Worm (Caenorhabditis elegans): ENCODE results near the gene cgr-1.

DNA sequence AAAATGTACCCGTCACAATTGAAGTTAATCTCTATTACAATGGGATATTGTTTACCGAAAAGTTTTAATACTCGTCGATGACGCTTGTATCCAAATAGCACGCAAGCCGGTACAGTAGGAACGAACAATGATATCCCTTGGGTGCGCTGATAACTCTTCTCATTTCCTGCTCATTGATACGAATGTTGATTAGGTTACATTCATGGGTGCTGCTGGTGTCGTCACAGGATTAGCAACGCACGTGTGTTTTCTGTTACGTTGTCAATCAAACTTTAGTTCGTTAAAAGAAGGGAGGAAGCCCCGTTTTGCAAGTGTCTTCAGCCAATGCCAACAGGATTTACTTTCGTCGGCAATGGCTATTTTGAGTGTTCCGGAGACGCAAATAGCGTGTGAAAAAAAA is 16.8 kb downstream of the cgr-1 start:
- TF ChIP-seq W03F9.2 (tag; optimal IDR thresholded peaks at IDR 0.05) (no peak), him-1 (tag; optimal IDR thresholded peaks at IDR 0.05) (no peak)

Data from whole organism, L4/young adult.